Worm (Caenorhabditis elegans): ENCODE results near the gene srx-108.

DNA sequence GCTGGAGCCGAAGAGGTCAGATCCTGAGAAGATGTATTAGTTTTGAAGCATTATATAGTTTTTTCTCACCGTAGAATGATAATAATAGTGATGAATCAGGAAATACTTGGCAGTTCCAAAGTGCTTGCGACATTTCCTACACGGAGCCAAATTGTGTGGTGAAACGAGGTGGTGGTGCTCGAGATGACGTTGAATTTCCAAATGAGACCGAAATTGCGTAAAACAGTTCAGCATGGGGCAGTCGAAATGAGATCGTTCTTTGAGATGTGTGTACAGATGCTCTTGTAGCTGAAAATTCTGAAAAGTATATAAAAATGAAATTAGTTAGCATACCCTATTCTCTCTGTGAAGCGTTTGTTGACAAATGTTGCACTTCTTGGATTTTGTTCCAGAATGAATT lies 22.6 kb downstream of the srx-108 start, which contains the start of gene C46E10.8:
- no peak for TF ChIP-seq nhr-77 (tag; optimal IDR thresholded peaks at IDR 0.05)
- TF ChIP-seq egl-27 (tag; optimal IDR thresholded peaks at IDR 0.05) = no peak
- no peak for TF ChIP-seq skn-1 (tag; optimal IDR thresholded peaks at IDR 0.05)
- TF ChIP-seq nhr-11 (tag; optimal IDR thresholded peaks at IDR 0.05) = no peak
- TF ChIP-seq ama-1 (optimal IDR thresholded peaks at IDR 0.05) = no peak
- no peak for TF ChIP-seq zag-1 (tag; optimal IDR thresholded peaks at IDR 0.05)
- TF ChIP-seq C04F5.9 (tag; optimal IDR thresholded peaks at IDR 0.05) = no peak
- no peak for TF ChIP-seq nhr-12 (tag; optimal IDR thresholded peaks at IDR 0.05)

All from whole organism, L1 larva.